Fruit fly (Drosophila melanogaster) whole organism, embryonic: Measurements from ENCODE around the gene Fcp3C.

ENCODE experiments used
- CG10366 ChIP-seq: fragments of 200-800 bp; sonication (Bioruptor generic); IDR thresholded peaks from 2 replicates; pipeline ENCODE4 v1.3.6; 2022; ENCODE audit warnings: missing biosample characterization, missing genetic modification characterization
- CG10431 ChIP-seq: fragments of 200-800 bp; sonication (Bioruptor generic); optimal IDR thresholded peaks from 3 replicates; lab custom pipeline; 2018; ENCODE audit warnings: missing biosample characterization, mild to moderate bottlenecking, missing genetic modification characterization
- CG11560 ChIP-seq: fragments of 200-800 bp; sonication (Bioruptor generic); IDR thresholded peaks from 3 replicates; pipeline ENCODE4 v1.3.6; 2022; ENCODE audit warnings: missing biosample characterization, missing genetic modification characterization
- CG13296 ChIP-seq: fragments of 200-800 bp; sonication (Bioruptor generic); optimal IDR thresholded peaks from 3 replicates; lab custom pipeline; 2018; ENCODE audit warnings: missing biosample characterization, mild to moderate bottlenecking, missing genetic modification characterization
- CG13624 ChIP-seq: fragments of 200-800 bp; sonication (Bioruptor generic); optimal IDR thresholded peaks from 2 replicates; lab custom pipeline; 2016; ENCODE audit warnings: missing biosample characterization, missing genetic modification characterization
- CG15073 ChIP-seq: fragments of 200-800 bp; sonication (Bioruptor generic); optimal IDR thresholded peaks from 2 replicates; lab custom pipeline; 2016; ENCODE audit warnings: missing biosample characterization, missing genetic modification characterization
- CG15479 ChIP-seq: fragments of 200-800 bp; sonication (Bioruptor generic); optimal IDR thresholded peaks from 3 replicates; lab custom pipeline; 2019; ENCODE audit warnings: missing biosample characterization, mild to moderate bottlenecking, missing genetic modification characterization, moderate library complexity
- CG16779 ChIP-seq: fragments of 200-800 bp; sonication (Bioruptor generic); IDR thresholded peaks from 2 replicates; pipeline ENCODE4 v1.3.6; 2022; ENCODE audit warnings: missing biosample characterization, missing genetic modification characterization
- CG17568 ChIP-seq: fragments of 200-800 bp; sonication (Bioruptor generic); optimal IDR thresholded peaks from 2 replicates; lab custom pipeline; 2018; ENCODE audit warnings: missing biosample characterization, mild to moderate bottlenecking, missing genetic modification characterization, moderate library complexity
- CG18476 ChIP-seq: fragments of 200-800 bp; sonication (Bioruptor generic); optimal IDR thresholded peaks from 2 replicates; lab custom pipeline; 2016; ENCODE audit warnings: missing biosample characterization, mild to moderate bottlenecking, missing genetic modification characterization
- CG18619 ChIP-seq: fragments of 200-800 bp; sonication (Bioruptor generic); optimal IDR thresholded peaks from 3 replicates; lab custom pipeline; 2017; ENCODE audit warnings: missing biosample characterization, mild to moderate bottlenecking, missing genetic modification characterization
- CG33213 ChIP-seq: fragments of 200-800 bp; sonication (Bioruptor generic); optimal IDR thresholded peaks from 3 replicates; lab custom pipeline; 2016; ENCODE audit warnings: missing biosample characterization, missing genetic modification characterization
- CG43689 ChIP-seq: fragments of 200-800 bp; sonication (Bioruptor generic); IDR thresholded peaks from 2 replicates; pipeline ENCODE4 v1.3.6; 2022; ENCODE audit warnings: missing biosample characterization, missing genetic modification characterization
- CG6254 ChIP-seq: fragments of 200-800 bp; sonication (Bioruptor generic); optimal IDR thresholded peaks from 3 replicates; lab custom pipeline; 2017; ENCODE audit warnings: mild to moderate bottlenecking, missing biosample characterization, missing genetic modification reagents, missing genetic modification characterization
- CG6765 ChIP-seq: fragments of 200-800 bp; sonication (Bioruptor generic); optimal IDR thresholded peaks from 3 replicates; lab custom pipeline; 2017; ENCODE audit warnings: missing biosample characterization, mild to moderate bottlenecking, missing genetic modification characterization
- CG8924 ChIP-seq: fragments of 200-800 bp; optimal IDR thresholded peaks from 3 replicates; lab custom pipeline; 2019; ENCODE audit warnings: missing biosample characterization, mild to moderate bottlenecking, missing genetic modification characterization, moderate library complexity
- CG9932 ChIP-seq: fragments of 200-800 bp; sonication (Bioruptor generic); IDR thresholded peaks from 2 replicates; pipeline ENCODE4 v1.3.6; 2022; ENCODE audit warnings: missing biosample characterization, missing genetic modification characterization
- Camta ChIP-seq: fragments of 200-800 bp; sonication (Bioruptor generic); optimal IDR thresholded peaks from 2 replicates; lab custom pipeline; 2016; ENCODE audit warnings: missing biosample characterization, missing genetic modification characterization
- Dp ChIP-seq: fragments of 200-800 bp; sonication (Bioruptor generic); optimal IDR thresholded peaks from 2 replicates; lab custom pipeline; 2018; ENCODE audit warnings: missing biosample characterization, mild to moderate bottlenecking, missing genetic modification characterization, moderate library complexity
- Elba2 ChIP-seq: fragments of 200-800 bp; sonication (Bioruptor generic); optimal IDR thresholded peaks from 3 replicates; lab custom pipeline; 2016; ENCODE audit warnings: missing biosample characterization, missing genetic modification characterization
- Fer3 ChIP-seq: fragments of 200-800 bp; sonication (Bioruptor generic); optimal IDR thresholded peaks from 2 replicates; lab custom pipeline; 2018; ENCODE audit warnings: missing biosample characterization, mild to moderate bottlenecking, missing genetic modification characterization, moderate library complexity
- GATAe ChIP-seq: fragments of 200-800 bp; sonication (Bioruptor generic); conservative IDR thresholded peaks from 2 replicates; pipeline ENCODE4 v1.3.6; 2022; ENCODE audit warnings: missing biosample characterization, missing genetic modification characterization
- Myb ChIP-seq: fragments of 200-800 bp; sonication (Bioruptor generic); optimal IDR thresholded peaks from 2 replicates; lab custom pipeline; 2016; ENCODE audit warnings: missing biosample characterization, missing genetic modification characterization
- Nf-YC ChIP-seq: fragments of 200-800 bp; optimal IDR thresholded peaks from 3 replicates; lab custom pipeline; 2019; ENCODE audit warnings: missing biosample characterization, mild to moderate bottlenecking, missing genetic modification characterization, moderate library complexity
- Rfx ChIP-seq: fragments of 200-800 bp; sonication (Bioruptor generic); IDR thresholded peaks from 2 replicates; pipeline ENCODE4 v1.3.6; 2022; ENCODE audit warnings: missing biosample characterization, missing genetic modification characterization
- Side ChIP-seq: fragments of 200-800 bp; sonication (Bioruptor generic); optimal IDR thresholded peaks from 2 replicates; lab custom pipeline; 2016; ENCODE audit warnings: missing biosample characterization, missing genetic modification characterization
- Sox102F ChIP-seq: fragments of 200-800 bp; sonication (Bioruptor generic); optimal IDR thresholded peaks from 2 replicates; lab custom pipeline; 2018; ENCODE audit warnings: missing biosample characterization, mild to moderate bottlenecking, missing genetic modification characterization, moderate library complexity
- Stat92E ChIP-seq, 3 experiments: fragments of >200 bp in 2 of 3; fragments of 200-800 bp in 1 of 3; sonication (Bioruptor generic) in 1 of 3; optimal IDR thresholded peaks; 2 replicates each; lab custom pipeline; 2017 to 2019; ENCODE audit warnings: missing biosample characterization in 3 of 3, missing genetic modification characterization in 3 of 3, mild to moderate bottlenecking in 1 of 3, moderate library complexity in 1 of 3
- amos ChIP-seq: fragments of 200-800 bp; sonication (Bioruptor generic); IDR thresholded peaks from 2 replicates; pipeline ENCODE4 v1.3.6; 2022; ENCODE audit warnings: missing biosample characterization, missing genetic modification characterization; ENCODE audit not compliant: partially characterized antibody
- cad ChIP-seq: fragments of >200 bp; optimal IDR thresholded peaks from 2 replicates; lab custom pipeline; 2017; ENCODE audit warnings: missing biosample characterization, missing genetic modification characterization
- crol ChIP-seq: fragments of 200-800 bp; sonication (Bioruptor generic); IDR thresholded peaks from 2 replicates; pipeline ENCODE4 v1.3.6; 2022; ENCODE audit warnings: missing biosample characterization, missing genetic modification characterization
- esg ChIP-seq: fragments of 200-800 bp; sonication (Bioruptor generic); conservative IDR thresholded peaks from 2 replicates; pipeline ENCODE4 v1.3.6; 2022; ENCODE audit warnings: missing biosample characterization, missing genetic modification characterization
- fru ChIP-seq: fragments of >200 bp; optimal IDR thresholded peaks from 2 replicates; lab custom pipeline; 2017
- ham ChIP-seq: fragments of 200-800 bp; sonication (Bioruptor generic); IDR thresholded peaks from 2 replicates; pipeline ENCODE4 v1.3.6; 2022; ENCODE audit warnings: missing biosample characterization, missing genetic modification characterization
- her ChIP-seq: fragments of 200-800 bp; sonication (Bioruptor generic); optimal IDR thresholded peaks from 2 replicates; lab custom pipeline; 2016; ENCODE audit warnings: missing biosample characterization, missing genetic modification characterization
- inv ChIP-seq: fragments of 200-800 bp; sonication (Bioruptor generic); IDR thresholded peaks from 2 replicates; pipeline ENCODE4 v1.3.6; 2022; ENCODE audit warnings: missing biosample characterization, missing genetic modification characterization; ENCODE audit not compliant: partially characterized antibody
- kah ChIP-seq: fragments of 200-800 bp; sonication (Bioruptor generic); optimal IDR thresholded peaks from 2 replicates; lab custom pipeline; 2018; ENCODE audit warnings: missing biosample characterization, mild to moderate bottlenecking, missing genetic modification characterization
- klu ChIP-seq: fragments of 200-800 bp; sonication (Bioruptor generic); IDR thresholded peaks from 2 replicates; pipeline ENCODE4 v1.3.6; 2022; ENCODE audit warnings: missing biosample characterization, missing genetic modification characterization
- lab ChIP-seq: fragments of 200-800 bp; sonication (Bioruptor generic); optimal IDR thresholded peaks from 3 replicates; lab custom pipeline; 2017; ENCODE audit warnings: missing biosample characterization, missing genetic modification characterization, mild to moderate bottlenecking, moderate library complexity, missing genetic modification reagents
- otp ChIP-seq: fragments of 200-800 bp; sonication (Bioruptor generic); IDR thresholded peaks from 3 replicates; pipeline ENCODE4, ENCODE4 v1.3.6; 2022; ENCODE audit warnings: missing biosample characterization, missing genetic modification characterization
- pnt ChIP-seq: fragments of 200-800 bp; sonication (Bioruptor generic); optimal IDR thresholded peaks from 3 replicates; lab custom pipeline; 2016; ENCODE audit warnings: missing biosample characterization, missing genetic modification characterization
- rib ChIP-seq: fragments of 200-800 bp; sonication (Bioruptor generic); IDR thresholded peaks from 2 replicates; pipeline ENCODE4 v1.3.6; 2022; ENCODE audit warnings: missing biosample characterization, missing genetic modification characterization
- row ChIP-seq: fragments of 200-800 bp; sonication (Bioruptor generic); IDR thresholded peaks from 3 replicates; pipeline ENCODE4 v1.3.6; 2022; ENCODE audit warnings: missing biosample characterization, missing genetic modification characterization
- sens ChIP-seq: fragments of 200-800 bp; sonication (Bioruptor generic); peaks from one replicate; lab custom pipeline; 2016; ENCODE audit warnings: missing biosample characterization, missing genetic modification characterization
- shn ChIP-seq: fragments of 200-800 bp; sonication (Bioruptor generic); optimal IDR thresholded peaks from 3 replicates; lab custom pipeline; 2016; ENCODE audit warnings: missing biosample characterization, missing genetic modification characterization
- sima ChIP-seq: fragments of 200-800 bp; sonication (Bioruptor generic); optimal IDR thresholded peaks from 2 replicates; lab custom pipeline; 2016; ENCODE audit warnings: missing biosample characterization, missing genetic modification characterization
- so ChIP-seq: fragments of 200-800 bp; sonication (Bioruptor generic); IDR thresholded peaks from 3 replicates; pipeline ENCODE4 v1.3.6; 2022; ENCODE audit warnings: missing biosample characterization, missing genetic modification characterization
- ssp ChIP-seq: fragments of 200-800 bp; sonication (Bioruptor generic); IDR thresholded peaks from 2 replicates; pipeline ENCODE4 v1.3.6; 2022; ENCODE audit warnings: missing biosample characterization, missing genetic modification characterization
- zen2 ChIP-seq: fragments of 200-800 bp; sonication (Bioruptor generic); IDR thresholded peaks from 3 replicates; pipeline ENCODE4 v1.3.6; 2022; ENCODE audit warnings: missing biosample characterization, missing genetic modification characterization; ENCODE audit not compliant: partially characterized antibody

Fcp3C gene

dm6 chrX:3162405-3163256 is 11.6 kb downstream of the Fcp3C start (continued):
- TF ChIP-seq otp (GFP tag; lab: Robert Waterston, UW): peak; percentile 93
- TF ChIP-seq crol (GFP tag; lab: Robert Waterston, UW): peak; percentile 79
- peak; percentile 99 for TF ChIP-seq sens
- TF ChIP-seq CG6765 (GFP tag; lab: Kevin White, UChicago): peak; percentile 64
- TF ChIP-seq Fer3: peak; percentile 86
- TF ChIP-seq klu (GFP tag; lab: Robert Waterston, UW): peak; percentile 78
- peak; percentile 88 for TF ChIP-seq CG33213 (GFP tag; lab: Kevin White, UChicago)
- TF ChIP-seq shn: peak; percentile 92
- peak; percentile 90 for TF ChIP-seq CG6254 (GFP tag; lab: Kevin White, UChicago)
- no peak for TF ChIP-seq inv (GFP tag; lab: Robert Waterston, UW)
- peak; percentile 74 for TF ChIP-seq Myb (GFP tag; lab: Kevin White, UChicago)
- TF ChIP-seq Rfx: peak; percentile 80
- TF ChIP-seq Dp: no peak
- peak; percentile 61; the same call in 1 of the 2 replicates for TF ChIP-seq CG16779
- TF ChIP-seq CG11560 (tag; lab: Robert Waterston, UW): peak; percentile 71
- TF ChIP-seq CG10366: peak; percentile 90
- no peak for TF ChIP-seq rib
- peak; percentile 66 for TF ChIP-seq kah (GFP tag; lab: Kevin White, UChicago)
- peak; percentile 98 for TF ChIP-seq CG15479 (GFP tag; lab: Kevin White, UChicago)
- TF ChIP-seq amos (GFP tag; lab: Robert Waterston, UW): no peak
- TF ChIP-seq Elba2 (GFP tag; lab: Kevin White, UChicago): peak; percentile 21
- TF ChIP-seq row (GFP tag; lab: Robert Waterston, UW): peak; percentile 96
- TF ChIP-seq lab: peak; percentile 92
- peak; percentile 70 for TF ChIP-seq Nf-YC
- TF ChIP-seq CG8924 (tag; lab: Kevin White, UChicago): peak; percentile 92
- peak; percentile 88 for TF ChIP-seq CG13624 (GFP tag; lab: Kevin White, UChicago)
- TF ChIP-seq her (GFP tag; lab: Kevin White, UChicago): peak; percentile 88
- TF ChIP-seq esg: peak; percentile 90
- peak; percentile 77 for TF ChIP-seq CG43689 (GFP tag; lab: Robert Waterston, UW)
- no peak for TF ChIP-seq cad (GFP tag; lab: Kevin White, UChicago)
- peak; percentile 93 for TF ChIP-seq Camta (GFP tag; lab: Kevin White, UChicago)
- TF ChIP-seq so (GFP tag; lab: Robert Waterston, UW): peak; percentile 92
- TF ChIP-seq Side (GFP tag; lab: Kevin White, UChicago): peak; percentile 95
- 0 out of 3 replicates have a peak, but pooled peaks have one; percentile 13 for TF ChIP-seq zen2
- TF ChIP-seq Stat92E (GFP tag; optimal IDR thresholded peaks at IDR 0.05; lab: Kevin White, UChicago): peak in 1 of 3 experiments; percentile 82
- peak; percentile 93 for TF ChIP-seq pnt (GFP tag; lab: Kevin White, UChicago)
- TF ChIP-seq CG13296 (GFP tag; lab: Kevin White, UChicago): peak; percentile 87
- TF ChIP-seq CG17568: no peak
- TF ChIP-seq sima (GFP tag; lab: Kevin White, UChicago): peak; percentile 75
- peak; percentile 62 for TF ChIP-seq ham (GFP tag; lab: Robert Waterston, UW)
- TF ChIP-seq Sox102F (GFP tag; lab: Kevin White, UChicago): peak; percentile 93
- TF ChIP-seq CG18476 (GFP tag; lab: Kevin White, UChicago): peak; percentile 86
- TF ChIP-seq ssp (GFP tag; lab: Robert Waterston, UW): peak; percentile 82
- peak; percentile 84 for TF ChIP-seq CG10431 (GFP tag; lab: Kevin White, UChicago)
- peak; percentile 56; the same call in 1 of the 2 replicates for TF ChIP-seq CG9932 (GFP tag; lab: Robert Waterston, UW)
- TF ChIP-seq CG15073 (GFP tag; lab: Kevin White, UChicago): peak; percentile 74
- TF ChIP-seq CG18619: peak; percentile 88
- no peak for TF ChIP-seq fru (lab: Kevin White, UChicago)
- TF ChIP-seq GATAe: peak; percentile 31; the same call in 1 of the 2 replicates
